Worm (Caenorhabditis elegans): ENCODE data around the gene F32A5.8.

DNA sequence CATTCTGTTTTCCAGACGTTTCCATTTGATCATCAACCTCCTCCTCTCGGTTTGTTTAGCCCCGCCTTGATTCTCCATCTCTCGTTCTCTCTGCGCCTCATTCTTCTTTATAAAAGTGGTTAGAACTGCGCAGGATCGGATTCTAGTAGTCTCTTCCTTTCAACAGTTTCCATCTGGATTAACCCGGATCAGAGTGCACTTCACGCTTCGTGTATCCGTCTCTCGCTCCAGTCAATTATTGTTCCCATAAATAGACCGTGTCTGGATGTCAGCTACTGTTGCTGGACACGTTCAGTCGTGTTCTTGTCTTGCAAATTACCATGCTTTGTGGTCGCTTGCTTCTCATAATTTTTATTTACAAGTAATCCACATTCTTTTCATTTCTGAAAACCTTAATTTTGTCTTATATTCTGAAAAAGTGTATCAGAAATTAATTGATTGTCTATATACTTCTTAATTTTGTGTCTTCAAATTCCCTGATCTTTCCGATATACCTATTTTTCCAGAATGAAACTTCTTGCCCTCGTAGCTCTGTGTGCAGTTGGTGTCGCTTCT lies 27.2 kb upstream of the F32A5.8 start, which contains the start of gene F32A5.4:
- TF ChIP-seq sox-4 (tag; optimal IDR thresholded peaks at IDR 0.05) (no peak), pqm-1 (tag; optimal IDR thresholded peaks at IDR 0.05) (no peak), nhr-11 (tag; optimal IDR thresholded peaks at IDR 0.05) (no peak), mep-1 (tag; optimal IDR thresholded peaks at IDR 0.05) (peak; percentile 4), lir-3 (tag; optimal IDR thresholded peaks at IDR 0.05; ENCODE audit: poor library complexity) (no peak), lin-39 (tag; optimal IDR thresholded peaks at IDR 0.05) (no peak), ceh-82 (tag; optimal IDR thresholded peaks at IDR 0.05) (no peak)
